Worm (Caenorhabditis elegans): ENCODE measurements around the gene arrd-6.

Gene arrd-6

ce11 chrII:11097154-11097887 is 45.2 kb upstream of the arrd-6 start, which contains the start of the genes rpl-36.A and nuo-1 (continued):
- TF ChIP-seq nhr-76 (tag; optimal IDR thresholded peaks at IDR 0.05) (peak; percentile 21), nhr-23 (tag; optimal IDR thresholded peaks at IDR 0.05) (peak; percentile 92)

- no peak for TF ChIP-seq pqm-1 (tag; optimal IDR thresholded peaks at IDR 0.05)
- no peak for TF ChIP-seq ztf-4 (tag; optimal IDR thresholded peaks at IDR 0.05)
- TF ChIP-seq ceh-9 (tag; optimal IDR thresholded peaks at IDR 0.05): no peak
- TF ChIP-seq nhr-28 (tag; optimal IDR thresholded peaks at IDR 0.05): no peak
- no peak for TF ChIP-seq lin-15B (tag; optimal IDR thresholded peaks at IDR 0.05)
- no peak for TF ChIP-seq ama-1 (optimal IDR thresholded peaks at IDR 0.05)
- no peak for TF ChIP-seq unc-62 (GFP tag; optimal IDR thresholded peaks at IDR 0.05)
- no peak for TF ChIP-seq R02D3.7 (tag; optimal IDR thresholded peaks at IDR 0.05)
Measured at ce11 chrII:11099841-11100240, 42.7 kb upstream of the arrd-6 start, which contains the start of gene C09H10.4. Gene C09H10.4, plus strand, starts transcription at chrII:11100141.

- TF ChIP-seq mdl-1 (tag; optimal IDR thresholded peaks at IDR 0.05): no peak
- no peak for TF ChIP-seq nhr-12 (tag; optimal IDR thresholded peaks at IDR 0.05)
- TF ChIP-seq unc-62 (GFP tag; optimal IDR thresholded peaks at IDR 0.05): no peak
- TF ChIP-seq skn-1 (tag; optimal IDR thresholded peaks at IDR 0.05): no peak
- TF ChIP-seq daf-12 (tag; optimal IDR thresholded peaks at IDR 0.05): no peak
- no peak for TF ChIP-seq pha-4 (tag; optimal IDR thresholded peaks at IDR 0.05)
- TF ChIP-seq egl-5 (tag; optimal IDR thresholded peaks at IDR 0.05): no peak
- TF ChIP-seq nhr-77 (tag; optimal IDR thresholded peaks at IDR 0.05): no peak
- TF ChIP-seq ceh-16 (tag; optimal IDR thresholded peaks at IDR 0.05): no peak
- no peak for TF ChIP-seq sea-2 (GFP tag; optimal IDR thresholded peaks at IDR 0.05)
- TF ChIP-seq nhr-43 (tag; optimal IDR thresholded peaks at IDR 0.05; ENCODE audit: poor library complexity, severe bottlenecking): no peak
- no peak for TF ChIP-seq unc-39 (tag; optimal IDR thresholded peaks at IDR 0.05)
- TF ChIP-seq nhr-23 (tag; optimal IDR thresholded peaks at IDR 0.05): no peak
Measured at ce11 chrII:11101171-11101570, 41.4 kb upstream of the arrd-6 start.

DNA sequence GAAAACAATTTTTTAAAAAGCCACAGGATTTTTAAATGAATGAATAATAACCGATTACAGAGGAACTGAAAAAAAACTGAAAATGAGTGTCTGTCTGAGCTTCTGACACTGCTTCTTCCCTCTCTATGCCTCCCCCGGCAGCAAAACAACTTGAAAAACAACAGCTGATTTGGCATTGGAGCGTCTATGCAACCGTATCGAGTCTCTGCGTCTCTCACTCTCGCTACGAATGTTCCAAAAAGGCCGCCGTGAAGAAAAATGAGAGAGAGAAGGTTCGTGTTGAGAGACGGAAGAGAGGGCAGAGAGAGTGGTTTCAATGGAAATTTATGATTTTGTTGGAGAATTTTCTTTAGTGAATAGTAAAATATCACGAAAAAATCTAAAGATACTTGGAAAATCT is 39.5 kb upstream of the arrd-6 start:
- TF ChIP-seq lin-39 (tag; optimal IDR thresholded peaks at IDR 0.05): peak; percentile 79
- no peak for TF ChIP-seq egl-27 (tag; optimal IDR thresholded peaks at IDR 0.05)
- peak; percentile 83 for TF ChIP-seq nhr-25 (tag; optimal IDR thresholded peaks at IDR 0.05)
- peak; percentile 72 for TF ChIP-seq nhr-23 (tag; optimal IDR thresholded peaks at IDR 0.05)
- TF ChIP-seq ama-1 (optimal IDR thresholded peaks at IDR 0.05): no peak
- no peak for TF ChIP-seq unc-39 (tag; optimal IDR thresholded peaks at IDR 0.05)
- peak; percentile 76 for TF ChIP-seq nfya-1 (tag; optimal IDR thresholded peaks at IDR 0.05; ENCODE audit: insufficient read depth)
- TF ChIP-seq nhr-77 (tag; optimal IDR thresholded peaks at IDR 0.05): no peak
- TF ChIP-seq ceh-82 (tag; optimal IDR thresholded peaks at IDR 0.05): no peak
- no peak for TF ChIP-seq fkh-2 (tag; optimal IDR thresholded peaks at IDR 0.05)
- no peak for TF ChIP-seq lsy-12 (tag; optimal IDR thresholded peaks at IDR 0.05)
- TF ChIP-seq fkh-10 (GFP tag; optimal IDR thresholded peaks at IDR 0.05): no peak
- TF ChIP-seq pha-4 (tag; optimal IDR thresholded peaks at IDR 0.05): peak; percentile 84
- TF ChIP-seq aly-2 (tag; optimal IDR thresholded peaks at IDR 0.05): no peak
- no peak for TF ChIP-seq R02D3.7 (tag; optimal IDR thresholded peaks at IDR 0.05)
- no peak for TF ChIP-seq ceh-16 (tag; optimal IDR thresholded peaks at IDR 0.05)
- TF ChIP-seq elt-2 (tag; optimal IDR thresholded peaks at IDR 0.05): peak; percentile 48
- no peak for TF ChIP-seq tbx-2 (tag; optimal IDR thresholded peaks at IDR 0.05)
- TF ChIP-seq sea-2 (GFP tag; optimal IDR thresholded peaks at IDR 0.05): no peak
- no peak for TF ChIP-seq ztf-4 (tag; optimal IDR thresholded peaks at IDR 0.05)
- no peak for TF ChIP-seq nhr-237 (tag; optimal IDR thresholded peaks at IDR 0.05)
- TF ChIP-seq pqm-1 (tag; optimal IDR thresholded peaks at IDR 0.05): peak; percentile 29
- TF ChIP-seq hmg-11 (tag; optimal IDR thresholded peaks at IDR 0.05): peak; percentile 11
- peak; percentile 82 for TF ChIP-seq lin-15B (tag; optimal IDR thresholded peaks at IDR 0.05)
- TF ChIP-seq elt-3 (tag; optimal IDR thresholded peaks at IDR 0.05): no peak
- peak; percentile 49 for TF ChIP-seq snpc-4 (tag; optimal IDR thresholded peaks at IDR 0.05)
- peak; percentile 80 for TF ChIP-seq egl-5 (tag; optimal IDR thresholded peaks at IDR 0.05)
- TF ChIP-seq fos-1 (tag; optimal IDR thresholded peaks at IDR 0.05): no peak

All from whole organism, L3 larva.